Worm (Caenorhabditis elegans) whole organism, late embryonic: ENCODE data around the gene egl-2.
A peak's percentile ranks its signal among the peaks of the same experiment; 100 is the strongest.

ENCODE experiments used
- F13H6.1 ChIP-seq: sonication (generic microtip); optimal IDR thresholded peaks from 2 replicates; lab custom pipeline; 2016; ENCODE audit warnings: missing genetic modification characterization, missing compliant biosample characterization
- ceh-18 ChIP-seq: sonication (generic microtip); optimal IDR thresholded peaks from 2 replicates; lab custom pipeline; 2016; ENCODE audit warnings: missing genetic modification characterization, missing compliant biosample characterization
- ceh-19 ChIP-seq: fragments of 200-800 bp; sonication (Bioruptor generic); optimal IDR thresholded peaks from 2 replicates; lab custom pipeline; 2018; ENCODE audit warnings: mild to moderate bottlenecking, missing genetic modification characterization, missing compliant biosample characterization
- ceh-24 ChIP-seq: sonication (generic microtip); optimal IDR thresholded peaks from 2 replicates; lab custom pipeline; 2016; ENCODE audit warnings: mild to moderate bottlenecking, missing genetic modification characterization, missing compliant biosample characterization
- ceh-30 ChIP-seq: fragments of 150-350 bp; optimal IDR thresholded peaks from 2 replicates; lab custom pipeline; 2014; ENCODE audit warnings: missing biosample characterization, missing genetic modification characterization
- ceh-48 ChIP-seq: sonication (generic microtip); optimal IDR thresholded peaks from 2 replicates; lab custom pipeline; 2016; ENCODE audit warnings: missing genetic modification characterization, inconsistent platforms, missing compliant biosample characterization
- ceh-6 ChIP-seq: fragments of 200-800 bp; sonication (Bioruptor generic); optimal IDR thresholded peaks from 2 replicates; lab custom pipeline; 2018; ENCODE audit warnings: mild to moderate bottlenecking, missing genetic modification characterization, missing compliant biosample characterization
- dve-1 ChIP-seq: sonication (generic microtip); optimal IDR thresholded peaks from 2 replicates; lab custom pipeline; 2017; ENCODE audit warnings: antibody characterized with exemption, mild to moderate bottlenecking, missing genetic modification characterization, missing compliant biosample characterization
- eyg-1 ChIP-seq: sonication (generic microtip); optimal IDR thresholded peaks from 2 replicates; lab custom pipeline; 2016; ENCODE audit warnings: missing genotype, missing genetic modification characterization, missing compliant biosample characterization
- hlh-15 ChIP-seq: sonication (generic microtip); optimal IDR thresholded peaks from 2 replicates; lab custom pipeline; 2016; ENCODE audit warnings: missing genetic modification characterization, missing compliant biosample characterization
- hlh-6 ChIP-seq: sonication (generic microtip); optimal IDR thresholded peaks from 2 replicates; lab custom pipeline; 2016; ENCODE audit warnings: missing genotype, missing genetic modification characterization, missing compliant biosample characterization
- lim-6 ChIP-seq: sonication (generic microtip); optimal IDR thresholded peaks from 2 replicates; lab custom pipeline; 2016; ENCODE audit warnings: missing genetic modification characterization, missing compliant biosample characterization
- lin-11 ChIP-seq: fragments of 200-800 bp; sonication (Bioruptor generic); optimal IDR thresholded peaks from 2 replicates; lab custom pipeline; 2018; ENCODE audit warnings: mild to moderate bottlenecking, missing genetic modification characterization, missing compliant biosample characterization
- nhr-232 ChIP-seq: sonication (generic microtip); optimal IDR thresholded peaks from 2 replicates; lab custom pipeline; 2016; ENCODE audit warnings: missing genetic modification characterization, missing compliant biosample characterization
- npax-4 ChIP-seq: sonication (generic microtip); optimal IDR thresholded peaks from 2 replicates; lab custom pipeline; 2016; ENCODE audit warnings: missing genetic modification characterization, missing compliant biosample characterization
- odd-2 ChIP-seq: sonication (generic microtip); optimal IDR thresholded peaks from 2 replicates; lab custom pipeline; 2017; ENCODE audit warnings: antibody characterized with exemption, mild to moderate bottlenecking, missing genetic modification characterization, missing compliant biosample characterization
- pag-3 ChIP-seq: sonication (generic microtip); optimal IDR thresholded peaks from 2 replicates; lab custom pipeline; 2016; ENCODE audit warnings: missing compliant biosample characterization, missing genetic modification characterization, borderline replicate concordance
- pat-9 ChIP-seq: fragments of 200-800 bp; sonication (Bioruptor generic); optimal IDR thresholded peaks from 2 replicates; lab custom pipeline; 2018; ENCODE audit warnings: mild to moderate bottlenecking, missing genetic modification characterization, moderate library complexity, missing compliant biosample characterization
- pax-1 ChIP-seq: fragments of 150-350 bp; optimal IDR thresholded peaks from 2 replicates; lab custom pipeline; 2014; ENCODE audit warnings: missing biosample characterization, missing genetic modification characterization
- sdc-2 ChIP-seq: sonication (generic microtip); optimal IDR thresholded peaks from 2 replicates; lab custom pipeline; 2016; ENCODE audit warnings: missing genotype, missing genetic modification characterization, missing compliant biosample characterization
- sox-4 ChIP-seq: sonication (generic microtip); optimal IDR thresholded peaks from 2 replicates; lab custom pipeline; 2017; ENCODE audit warnings: mild to moderate bottlenecking, missing genetic modification characterization, inconsistent platforms, missing compliant biosample characterization
- tbx-2 ChIP-seq: sonication (generic microtip); optimal IDR thresholded peaks from 2 replicates; lab custom pipeline; 2016; ENCODE audit warnings: missing genetic modification characterization, missing compliant biosample characterization
- tbx-7 ChIP-seq: sonication (generic microtip); optimal IDR thresholded peaks from 2 replicates; lab custom pipeline; 2016; ENCODE audit warnings: missing genotype, missing genetic modification characterization, missing compliant biosample characterization
- unc-42 ChIP-seq: sonication (generic microtip); optimal IDR thresholded peaks from 2 replicates; lab custom pipeline; 2016; ENCODE audit warnings: missing genotype, missing genetic modification characterization, missing compliant biosample characterization
- unc-55 ChIP-seq: sonication (generic microtip); optimal IDR thresholded peaks from 2 replicates; lab custom pipeline; 2017; ENCODE audit warnings: missing biosample characterization, missing genetic modification reagents, missing genetic modification characterization
- ztf-16 ChIP-seq: sonication (generic microtip); optimal IDR thresholded peaks from 2 replicates; lab custom pipeline; 2017; ENCODE audit warnings: missing genetic modification characterization, missing compliant biosample characterization

Gene egl-2

ce11 chrV:1299232-1299631, at the start of gene egl-2:
egl-2 (minus strand) TSS chrV:1299332.
- TF ChIP-seq ceh-30: no peak
- TF ChIP-seq, all 69 proteins: peak for 0

- TF ChIP-seq lim-6 (no peak), tbx-2 (no peak), nhr-232 (tag; lab: Kevin White, UChicago) (no peak), F13H6.1 (tag; lab: Kevin White, UChicago) (no peak), hlh-6 (tag; lab: Kevin White, UChicago) (no peak), unc-42 (peak; percentile 73), sdc-2 (tag; lab: Kevin White, UChicago) (no peak)
Observed at ce11 chrV:1342712-1343111, 43.6 kb upstream of the egl-2 start.

- peak; percentile 94 for TF ChIP-seq dve-1 (tag; lab: Kevin White, UChicago)
- no peak for TF ChIP-seq ceh-48 (tag; lab: Kevin White, UChicago)
Observed at ce11 chrV:1341276-1342050, 42.3 kb upstream of the egl-2 start.

- TF ChIP-seq tbx-7 (tag; lab: Kevin White, UChicago) (no peak), eyg-1 (no peak), hlh-15 (tag; lab: Kevin White, UChicago) (no peak), ztf-16 (tag; lab: Kevin White, UChicago) (no peak)
Observed at ce11 chrV:1337701-1338100, 38.6 kb upstream of the egl-2 start.

- TF ChIP-seq ceh-6 (no peak), F13H6.1 (tag; lab: Kevin White, UChicago) (no peak), lin-11 (tag; lab: Kevin White, UChicago) (no peak), ceh-19 (GFP tag; lab: Kevin White, UChicago) (no peak)
Observed at ce11 chrV:1335896-1336295, 36.8 kb upstream of the egl-2 start.

ce11 chrV:1327317-1327716, 28.2 kb upstream of the egl-2 start:
- TF ChIP-seq unc-42 (no peak), pax-1 (tag; lab: Kevin White, UChicago) (no peak), unc-55 (GFP tag; lab: Kevin White, UChicago) (peak; percentile 40), ceh-18 (tag; lab: Kevin White, UChicago) (peak; percentile 11)

- TF ChIP-seq lin-11 (tag; lab: Kevin White, UChicago) (no peak), unc-55 (GFP tag; lab: Kevin White, UChicago) (peak; percentile 78)
Observed at ce11 chrV:1326067-1326466, 26.9 kb upstream of the egl-2 start.

ce11 chrV:1321776-1322175, 22.6 kb upstream of the egl-2 start:
- TF ChIP-seq odd-2 (no peak), unc-42 (peak; percentile 60), ceh-24 (tag; lab: Kevin White, UChicago) (no peak), sox-4 (tag; lab: Kevin White, UChicago) (no peak), npax-4 (no peak), pat-9 (tag; lab: Kevin White, UChicago) (no peak)

- no peak for TF ChIP-seq pag-3 (tag; lab: Kevin White, UChicago)
- TF ChIP-seq unc-42: peak; percentile 58
Observed at ce11 chrV:1317869-1318354, 18.8 kb upstream of the egl-2 start, which contains the start of gene F16B3.3. F16B3.3 (minus strand) TSS chrV:1317919.
